Fruit fly (Drosophila melanogaster) whole organism, pupa: ENCODE results near the gene Vha16-5.

ENCODE experiments used
- CG8159 ChIP-seq: fragments of 200-800 bp; sonication (Bioruptor generic); optimal IDR thresholded peaks from 3 replicates; lab custom pipeline; 2018; ENCODE audit warnings: missing biosample characterization, mild to moderate bottlenecking, missing genetic modification characterization, moderate library complexity
- D1 ChIP-seq: fragments of 200-800 bp; sonication (Bioruptor generic); optimal IDR thresholded peaks from 2 replicates; lab custom pipeline; 2018; ENCODE audit warnings: missing biosample characterization, mild to moderate bottlenecking, missing genetic modification characterization, moderate library complexity
- EcR ChIP-seq: fragments of 200-800 bp; sonication (Bioruptor generic); optimal IDR thresholded peaks from 3 replicates; lab custom pipeline; 2019; ENCODE audit warnings: missing biosample characterization, missing genetic modification characterization, mild to moderate bottlenecking, moderate library complexity, missing genetic modification reagents

DNA sequence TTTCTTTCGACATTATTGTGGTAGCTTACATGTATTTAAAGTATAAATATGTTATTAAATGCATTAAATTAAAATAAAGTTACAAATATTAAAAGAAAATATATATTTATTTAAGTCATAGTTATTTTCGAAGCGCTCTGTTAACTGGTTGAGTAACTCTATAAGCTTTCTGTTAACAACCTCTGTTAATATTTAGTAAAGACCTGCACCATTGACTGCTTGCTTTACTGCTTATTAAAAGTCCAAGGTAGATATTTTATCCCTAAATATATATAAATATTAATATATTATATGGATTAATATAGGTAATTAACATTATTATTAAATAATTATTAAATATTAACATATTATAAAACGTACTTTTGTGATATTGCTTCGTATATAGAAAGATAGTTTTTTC, 15.3 kb downstream of the Vha16-5 start:
- no peak for TF ChIP-seq CG8159 (tag; lab: Kevin White, UChicago)
- no peak for TF ChIP-seq EcR (GFP tag; lab: Kevin White, UChicago)
- TF ChIP-seq D1 (tag; lab: Kevin White, UChicago) = peak; percentile 56
